Worm (Caenorhabditis elegans) whole organism, young adult: Measurements from ENCODE around the gene C33H5.2.

ENCODE experiments used
- B0019.2 ChIP-seq: fragments of 200-800 bp; sonication (Bioruptor generic); conservative IDR thresholded peaks from 2 replicates; pipeline ENCODE4 v1.3.6; 2022; ENCODE audit warnings: missing genetic modification reagents, missing genetic modification characterization, missing compliant biosample characterization
- B0336.3 ChIP-seq: fragments of 200-800 bp; sonication (Bioruptor generic); IDR thresholded peaks from 2 replicates; pipeline ENCODE4 v1.3.6; 2022; ENCODE audit warnings: missing genetic modification characterization, missing compliant biosample characterization
- C06A6.2 ChIP-seq: fragments of 200-800 bp; sonication (Bioruptor generic); conservative IDR thresholded peaks from 2 replicates; pipeline ENCODE4 v1.3.6; 2022; ENCODE audit warnings: missing genetic modification characterization, missing compliant biosample characterization
- C17E4.6 ChIP-seq: fragments of 200-800 bp; sonication (Bioruptor generic); IDR thresholded peaks from 2 replicates; pipeline ENCODE4 v1.3.6; 2022; ENCODE audit warnings: missing genetic modification reagents, missing genetic modification characterization, missing compliant biosample characterization
- D2030.7 ChIP-seq: fragments of 200-800 bp; sonication (Bioruptor generic); IDR thresholded peaks from 2 replicates; pipeline ENCODE4 v1.3.6; 2022; ENCODE audit warnings: missing genetic modification reagents, missing genetic modification characterization, missing compliant biosample characterization
- F39B2.1 ChIP-seq: fragments of 200-800 bp; sonication (Bioruptor generic); IDR thresholded peaks from 2 replicates; pipeline ENCODE4 v1.3.6; 2022; ENCODE audit warnings: missing genetic modification reagents, missing genetic modification characterization, missing compliant biosample characterization
- T26A5.8 ChIP-seq: sonication (generic microtip); optimal IDR thresholded peaks from 2 replicates; lab custom pipeline; 2016; ENCODE audit warnings: missing genetic modification characterization, missing compliant biosample characterization
- Y53G8AR.9 ChIP-seq: fragments of 200-800 bp; sonication (Bioruptor generic); conservative IDR thresholded peaks from 2 replicates; pipeline ENCODE4 v1.3.6; 2022; ENCODE audit warnings: missing genetic modification reagents, missing genetic modification characterization, missing compliant biosample characterization
- Y95B8A.8 ChIP-seq: fragments of 200-800 bp; sonication (Bioruptor generic); IDR thresholded peaks from 2 replicates; pipeline ENCODE4 v1.3.6; 2022; ENCODE audit warnings: missing genetic modification reagents, missing genetic modification characterization, missing compliant biosample characterization
- akir-1 ChIP-seq: fragments of 200-800 bp; sonication (Bioruptor generic); optimal IDR thresholded peaks from 2 replicates; lab custom pipeline; 2018; ENCODE audit warnings: mild to moderate bottlenecking, missing genetic modification characterization, moderate library complexity, missing compliant biosample characterization
- aptf-2 ChIP-seq: fragments of 200-800 bp; sonication (Bioruptor generic); conservative IDR thresholded peaks from 2 replicates; pipeline ENCODE4 v1.3.6; 2022; ENCODE audit warnings: missing genetic modification reagents, missing genetic modification characterization, missing compliant biosample characterization
- attf-5 ChIP-seq: fragments of 200-800 bp; sonication (Bioruptor generic); optimal IDR thresholded peaks from 2 replicates; lab custom pipeline; 2018; ENCODE audit warnings: mild to moderate bottlenecking, missing genetic modification characterization, missing compliant biosample characterization
- attf-6 ChIP-seq: fragments of 200-800 bp; sonication (Bioruptor generic); IDR thresholded peaks from 2 replicates; pipeline ENCODE4 v1.3.6; 2022; ENCODE audit warnings: missing genetic modification reagents, missing genetic modification characterization, missing compliant biosample characterization
- cebp-1 ChIP-seq, 2 experiments: fragments of 200-800 bp in 1 of 2; sonication (Bioruptor generic) in 1 of 2; sonication (generic microtip) in 1 of 2; IDR thresholded peaks in 1 of 2; optimal IDR thresholded peaks in 1 of 2; 2 replicates each; pipeline versions ENCODE4 v1.3.6 to Lab custom; 2017 to 2022; ENCODE audit warnings: missing compliant biosample characterization in 2 of 2, missing genetic modification characterization in 2 of 2, mild to moderate bottlenecking in 1 of 2, missing genetic modification reagents in 1 of 2, moderate library complexity in 1 of 2
- ceh-27 ChIP-seq: fragments of 200-800 bp; sonication (Bioruptor generic); optimal IDR thresholded peaks from 2 replicates; lab custom pipeline; 2018; ENCODE audit warnings: mild to moderate bottlenecking, missing genetic modification characterization, moderate library complexity, missing compliant biosample characterization
- ceh-91 ChIP-seq: fragments of 200-800 bp; sonication (Bioruptor generic); IDR thresholded peaks from 2 replicates; pipeline ENCODE4 v1.3.6; 2022; ENCODE audit warnings: missing genetic modification reagents, missing genetic modification characterization, missing compliant biosample characterization
- die-1 ChIP-seq: sonication (generic microtip); optimal IDR thresholded peaks from 2 replicates; lab custom pipeline; 2016; ENCODE audit warnings: missing genotype, mild to moderate bottlenecking, missing genetic modification characterization, missing compliant biosample characterization
- dox-1 ChIP-seq: fragments of 200-800 bp; sonication (Bioruptor generic); IDR thresholded peaks from 2 replicates; pipeline ENCODE4 v1.3.6; 2022; ENCODE audit warnings: missing genetic modification reagents, missing genetic modification characterization, missing compliant biosample characterization
- dpl-1 ChIP-seq: fragments of 150-350 bp; optimal IDR thresholded peaks from 2 replicates; lab custom pipeline; 2014; ENCODE audit warnings: missing biosample characterization, missing genetic modification reagents, missing genetic modification characterization
- egrh-3 ChIP-seq: fragments of 200-800 bp; sonication (Bioruptor generic); IDR thresholded peaks from 2 replicates; pipeline ENCODE4 v1.3.6; 2022; ENCODE audit warnings: missing genetic modification reagents, missing genetic modification characterization, missing compliant biosample characterization
- him-1 ChIP-seq: sonication (generic microtip); optimal IDR thresholded peaks from 2 replicates; lab custom pipeline; 2016; ENCODE audit warnings: missing genotype, missing genetic modification reagents, missing genetic modification characterization, missing compliant biosample characterization
- hmg-1.2 ChIP-seq: fragments of 200-800 bp; sonication (Bioruptor generic); IDR thresholded peaks from 2 replicates; pipeline ENCODE4 v1.3.6; 2022; ENCODE audit warnings: missing genetic modification reagents, missing genetic modification characterization, missing compliant biosample characterization
- hmg-20 ChIP-seq: fragments of 200-800 bp; sonication (Bioruptor generic); IDR thresholded peaks from 2 replicates; pipeline ENCODE4 v1.3.6; 2022; ENCODE audit warnings: missing genetic modification reagents, missing genetic modification characterization, missing compliant biosample characterization
- hrde-1 ChIP-seq: sonication (generic microtip); optimal IDR thresholded peaks from 2 replicates; lab custom pipeline; 2016; ENCODE audit warnings: missing genetic modification characterization, mild to moderate bottlenecking, missing compliant biosample characterization, moderate library complexity, missing genotype, missing genetic modification reagents, borderline replicate concordance
- let-526 ChIP-seq: fragments of 200-800 bp; sonication (Bioruptor generic); IDR thresholded peaks from 2 replicates; pipeline ENCODE4 v1.3.6; 2022; ENCODE audit warnings: missing genetic modification reagents, missing genetic modification characterization, missing compliant biosample characterization
- lin-26 ChIP-seq: fragments of 200-800 bp; sonication (Bioruptor generic); IDR thresholded peaks from 2 replicates; pipeline ENCODE4 v1.3.6; 2022; ENCODE audit warnings: missing genetic modification reagents, missing genetic modification characterization, missing compliant biosample characterization
- lin-40 ChIP-seq: sonication (generic microtip); optimal IDR thresholded peaks from 2 replicates; lab custom pipeline; 2016; ENCODE audit warnings: missing genetic modification characterization, mild to moderate bottlenecking, missing compliant biosample characterization, missing genotype, missing genetic modification reagents
- lsy-27 ChIP-seq: sonication (generic microtip); optimal IDR thresholded peaks from 2 replicates; lab custom pipeline; 2017; ENCODE audit warnings: missing genetic modification characterization, mild to moderate bottlenecking, missing compliant biosample characterization, antibody characterized with exemption, missing genotype, borderline replicate concordance; ENCODE audit not compliant: insufficient read depth
- madf-10 ChIP-seq: sonication (generic microtip); optimal IDR thresholded peaks from 2 replicates; lab custom pipeline; 2016; ENCODE audit warnings: mild to moderate bottlenecking, missing genetic modification characterization, missing compliant biosample characterization
- madf-6 ChIP-seq: fragments of 200-800 bp; sonication (Bioruptor generic); IDR thresholded peaks from 2 replicates; pipeline ENCODE4 v1.3.6; 2022; ENCODE audit warnings: missing genetic modification reagents, missing genetic modification characterization, missing compliant biosample characterization
- madf-8 ChIP-seq: fragments of 200-800 bp; sonication (Bioruptor generic); conservative IDR thresholded peaks from 2 replicates; pipeline ENCODE4 v1.3.6; 2022; ENCODE audit warnings: missing genetic modification reagents, missing genetic modification characterization, missing compliant biosample characterization
- mes-4 ChIP-seq: sonication (generic microtip); optimal IDR thresholded peaks from 2 replicates; lab custom pipeline; 2016; ENCODE audit warnings: missing genotype, missing genetic modification characterization, missing compliant biosample characterization
- nfya-1 ChIP-seq: sonication (generic microtip); optimal IDR thresholded peaks from 2 replicates; lab custom pipeline; 2017; ENCODE audit warnings: antibody characterized with exemption, missing compliant biosample characterization, missing genetic modification characterization, borderline replicate concordance; ENCODE audit not compliant: insufficient read depth
- nhr-120 ChIP-seq: fragments of 200-800 bp; sonication (Bioruptor generic); IDR thresholded peaks from 2 replicates; pipeline ENCODE4 v1.3.6; 2022; ENCODE audit warnings: missing genetic modification characterization, missing compliant biosample characterization
- pbrm-1 ChIP-seq: fragments of 200-800 bp; sonication (Bioruptor generic); IDR thresholded peaks from 2 replicates; pipeline ENCODE4 v1.3.6; 2022; ENCODE audit warnings: missing genetic modification reagents, missing genetic modification characterization, missing compliant biosample characterization
- rcor-1 ChIP-seq: fragments of 200-800 bp; sonication (Bioruptor generic); IDR thresholded peaks from 2 replicates; pipeline ENCODE4 v1.3.6; 2022; ENCODE audit warnings: missing genetic modification reagents, missing genetic modification characterization, missing compliant biosample characterization
- repo-1 ChIP-seq: sonication (generic microtip); optimal IDR thresholded peaks from 2 replicates; lab custom pipeline; 2017; ENCODE audit warnings: mild to moderate bottlenecking, missing genetic modification characterization, missing compliant biosample characterization
- sdz-38 ChIP-seq: sonication (generic microtip); optimal IDR thresholded peaks from 2 replicates; lab custom pipeline; 2016; ENCODE audit warnings: missing genotype, missing genetic modification characterization, missing compliant biosample characterization
- sea-2 ChIP-seq: fragments of 200-800 bp; sonication (Bioruptor generic); IDR thresholded peaks from 2 replicates; pipeline ENCODE4 v1.3.6; 2022; ENCODE audit warnings: missing genetic modification characterization, missing compliant biosample characterization
- snpc-1.3 ChIP-seq: sonication (generic microtip); optimal IDR thresholded peaks from 2 replicates; lab custom pipeline; 2017; ENCODE audit warnings: missing genetic modification characterization, mild to moderate bottlenecking, missing compliant biosample characterization, antibody characterized with exemption, moderate library complexity, missing genotype, missing genetic modification reagents; ENCODE audit not compliant: insufficient read depth
- sptf-2 ChIP-seq: fragments of 200-800 bp; sonication (Bioruptor generic); optimal IDR thresholded peaks from 2 replicates; lab custom pipeline; 2018; ENCODE audit warnings: mild to moderate bottlenecking, missing genetic modification characterization, missing compliant biosample characterization
- tbp1 ChIP-seq: fragments of 200-800 bp; sonication (Bioruptor generic); optimal IDR thresholded peaks from 2 replicates; lab custom pipeline; 2018; ENCODE audit warnings: mild to moderate bottlenecking, missing genetic modification characterization, missing compliant biosample characterization
- xnd-1 ChIP-seq: sonication (generic microtip); optimal IDR thresholded peaks from 2 replicates; lab custom pipeline; 2016; ENCODE audit warnings: missing genotype, missing genetic modification reagents, missing genetic modification characterization, missing compliant biosample characterization
- ztf-18 ChIP-seq: sonication (generic microtip); optimal IDR thresholded peaks from 2 replicates; lab custom pipeline; 2016; ENCODE audit warnings: missing genotype, mild to moderate bottlenecking, missing genetic modification characterization, missing compliant biosample characterization
- ztf-25 ChIP-seq: fragments of 200-800 bp; sonication (Bioruptor generic); IDR thresholded peaks from 2 replicates; pipeline ENCODE4 v1.3.6; 2022; ENCODE audit warnings: missing genetic modification reagents, missing genetic modification characterization, missing compliant biosample characterization

The C33H5.2 gene

DNA sequence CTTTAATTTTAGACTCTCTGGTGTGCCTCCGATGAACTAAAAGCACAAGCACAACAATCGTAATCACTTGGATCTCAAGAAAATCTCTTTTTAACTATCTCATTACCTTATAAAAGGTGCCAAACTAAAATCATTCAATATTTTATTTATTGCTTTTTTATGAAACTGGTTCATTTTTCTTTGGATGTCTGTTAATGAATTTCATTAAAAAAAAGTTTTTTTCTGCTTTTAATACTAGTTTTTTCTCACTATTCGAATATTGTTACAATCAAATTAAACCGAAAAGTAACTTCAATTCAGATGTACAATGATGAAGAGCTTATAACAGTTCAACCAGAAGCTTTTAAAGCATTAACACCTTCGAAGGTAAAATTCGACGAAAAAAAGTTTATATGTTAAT lies 29.1 kb upstream of the C33H5.2 start, which contains the start of gene swd-2.1:
swd-2.1 (plus strand) TSS at position 301 of the 400 bp plus-strand sequence.
- TF ChIP-seq Y95B8A.8 (GFP tag; lab: Robert Waterston, UW) (no peak), hmg-20 (GFP tag; lab: Robert Waterston, UW) (no peak), mes-4 (no peak), let-526 (GFP tag; lab: Robert Waterston, UW) (no peak), dox-1 (no peak), Y53G8AR.9 (GFP tag; lab: Robert Waterston, UW) (no peak), akir-1 (GFP tag; lab: Kevin White, UChicago) (no peak), C17E4.6 (GFP tag; lab: Robert Waterston, UW) (no peak), madf-8 (GFP tag; lab: Robert Waterston, UW) (no peak), hmg-1.2 (GFP tag; lab: Robert Waterston, UW) (no peak), sea-2 (GFP tag; lab: Robert Waterston, UW) (no peak), sptf-2 (GFP tag; lab: Kevin White, UChicago) (no peak)

DNA sequence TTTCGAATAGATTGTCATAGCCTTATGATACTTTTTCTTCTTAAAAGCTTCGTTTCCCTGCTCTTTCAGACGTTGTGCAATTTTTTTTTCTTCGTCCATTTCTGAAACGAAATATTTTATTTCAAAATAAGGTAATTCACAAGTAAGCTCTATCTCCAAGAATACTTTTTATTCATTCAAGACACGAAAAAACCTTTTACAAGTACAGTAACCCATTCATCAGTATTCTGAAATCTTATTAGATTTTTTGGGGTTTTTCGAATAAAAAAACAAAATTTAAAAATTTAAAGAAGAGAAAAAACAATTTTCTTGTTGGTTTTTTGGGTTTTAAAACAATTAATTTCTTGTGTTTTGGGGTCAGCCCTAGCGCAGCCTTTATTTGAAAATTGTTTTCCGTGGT lies 26.0 kb upstream of the C33H5.2 start, which contains the start of gene rpap-3:
rpap-3 (minus strand) TSS at position 101 of the 400 bp plus-strand sequence.
- TF ChIP-seq attf-5 (GFP tag; lab: Kevin White, UChicago) = no peak
- no peak for TF ChIP-seq cebp-1 (GFP tag; IDR thresholded peaks at IDR 0.05; lab: Robert Waterston, UW)
- peak; percentile 8 for TF ChIP-seq cebp-1 (tag; optimal IDR thresholded peaks at IDR 0.05; lab: Kevin White, UChicago)
- no peak for TF ChIP-seq snpc-1.3 (tag; lab: Kevin White, UChicago)
- TF ChIP-seq hrde-1 = peak; percentile 8
- TF ChIP-seq madf-6 (GFP tag; lab: Robert Waterston, UW) = peak; percentile 30; the same call in 1 of the 2 replicates
- TF ChIP-seq, all 124 proteins: peak for 3

- TF ChIP-seq lin-26 (GFP tag; lab: Robert Waterston, UW) (no peak), B0336.3 (GFP tag; lab: Robert Waterston, UW) (peak; percentile 72; the same call in 1 of the 2 replicates), ceh-91 (no peak), sea-2 (GFP tag; lab: Robert Waterston, UW) (no peak), madf-10 (no peak), nfya-1 (tag; lab: Kevin White, UChicago) (no peak), sdz-38 (tag; lab: Kevin White, UChicago) (no peak), B0019.2 (GFP tag; lab: Robert Waterston, UW) (no peak), repo-1 (tag; lab: Kevin White, UChicago) (peak; percentile 12), xnd-1 (no peak), lin-40 (tag; lab: Kevin White, UChicago) (no peak), attf-6 (GFP tag; lab: Robert Waterston, UW) (no peak), ztf-18 (no peak), egrh-3 (GFP tag; lab: Robert Waterston, UW) (no peak), D2030.7 (GFP tag; lab: Robert Waterston, UW) (no peak), die-1 (tag; lab: Kevin White, UChicago) (no peak), C06A6.2 (no peak), lsy-27 (no peak), ztf-25 (GFP tag; lab: Robert Waterston, UW) (no peak), snpc-1.3 (tag; lab: Kevin White, UChicago) (no peak), pbrm-1 (0 out of 2 replicates have a peak, but pooled peaks have one; percentile 35), nhr-120 (no peak), tbp1 (peak; percentile 19), him-1 (tag; lab: Kevin White, UChicago) (no peak), T26A5.8 (tag; lab: Kevin White, UChicago) (no peak), dpl-1 (no peak), F39B2.1 (GFP tag; lab: Robert Waterston, UW) (no peak), ceh-27 (GFP tag; lab: Kevin White, UChicago) (no peak), aptf-2 (GFP tag; lab: Robert Waterston, UW) (no peak), hmg-20 (GFP tag; lab: Robert Waterston, UW) (no peak), rcor-1 (GFP tag; lab: Robert Waterston, UW) (no peak)
Measured at ce11 chrIV:7782292-7782691, 22.5 kb upstream of the C33H5.2 start, which contains the start of gene sec-10. TSS of gene sec-10 (minus strand) at chrIV:7782499.
